Fruit fly (Drosophila melanogaster) whole organism, wandering third instar larva: Measurements from ENCODE around the gene RpL40.

Source experiments
- Abd-B ChIP-seq: fragments of >200 bp; optimal IDR thresholded peaks from 2 replicates; lab custom pipeline; 2017; ENCODE audit warnings: missing biosample characterization, missing genetic modification characterization
- CG32264 ChIP-seq: fragments of 200-800 bp; sonication (Bioruptor generic); optimal IDR thresholded peaks from 2 replicates; lab custom pipeline; 2016; ENCODE audit warnings: missing biosample characterization, missing genetic modification characterization
- CG9705 ChIP-seq: fragments of 200-800 bp; sonication (Bioruptor generic); optimal IDR thresholded peaks from 2 replicates; lab custom pipeline; 2018; ENCODE audit warnings: missing biosample characterization, mild to moderate bottlenecking, missing genetic modification characterization
- CrebA ChIP-seq: fragments of 200-800 bp; sonication (Bioruptor generic); optimal IDR thresholded peaks from 2 replicates; lab custom pipeline; 2016; ENCODE audit warnings: missing biosample characterization, mild to moderate bottlenecking, missing genetic modification characterization, borderline replicate concordance
- Dfd ChIP-seq: fragments of >200 bp; optimal IDR thresholded peaks from 2 replicates; lab custom pipeline; 2017; ENCODE audit warnings: missing biosample characterization, missing genetic modification characterization
- Dif ChIP-seq: fragments of 200-275, 200-300 bp; sonication (Bioruptor generic); optimal IDR thresholded peaks from 2 replicates; lab custom pipeline; 2018; ENCODE audit warnings: missing biosample characterization, missing genetic modification characterization; ENCODE audit not compliant: partially characterized antibody
- GATAd ChIP-seq: sonication (Bioruptor generic); optimal IDR thresholded peaks from 2 replicates; lab custom pipeline; 2016; ENCODE audit warnings: missing biosample characterization, missing genetic modification characterization
- HLH106 ChIP-seq: fragments of 200-800 bp; optimal IDR thresholded peaks from 3 replicates; lab custom pipeline; 2019; ENCODE audit warnings: missing biosample characterization, mild to moderate bottlenecking, missing genetic modification characterization, moderate library complexity
- Hnf4 ChIP-seq: fragments of 200-800 bp; sonication (Bioruptor generic); optimal IDR thresholded peaks from 2 replicates; lab custom pipeline; 2016; ENCODE audit warnings: missing biosample characterization, mild to moderate bottlenecking, missing genetic modification characterization
- Hr78 ChIP-seq: fragments of >200 bp; optimal IDR thresholded peaks from 2 replicates; lab custom pipeline; 2017; ENCODE audit warnings: missing biosample characterization, missing genetic modification characterization
- Hr83 ChIP-seq: fragments of 200-300 bp; sonication (Bioruptor generic); optimal IDR thresholded peaks from 2 replicates; lab custom pipeline; 2016; ENCODE audit warnings: missing biosample characterization, mild to moderate bottlenecking, missing genetic modification characterization, moderate library complexity; ENCODE audit not compliant: poor library complexity, severe bottlenecking
- Jra ChIP-seq: sonication (Bioruptor generic); optimal IDR thresholded peaks from 2 replicates; lab custom pipeline; 2016; ENCODE audit warnings: missing biosample characterization, missing genetic modification characterization
- Mio ChIP-seq: sonication (Bioruptor generic); optimal IDR thresholded peaks from 2 replicates; lab custom pipeline; 2016; ENCODE audit warnings: missing biosample characterization, missing genetic modification characterization
- Myc ChIP-seq: fragments of >200 bp; optimal IDR thresholded peaks from 2 replicates; lab custom pipeline; 2017
- N ChIP-seq: fragments of >200 bp; optimal IDR thresholded peaks from 2 replicates; lab custom pipeline; 2018; ENCODE audit warnings: missing biosample characterization, missing external identifiers, missing genetic modification characterization
- OdsH ChIP-seq: fragments of 200-800 bp; sonication (Bioruptor generic); optimal IDR thresholded peaks from 2 replicates; lab custom pipeline; 2016; ENCODE audit warnings: missing biosample characterization, mild to moderate bottlenecking, missing genetic modification characterization
- Rel ChIP-seq, 2 experiments: fragments of 200-800 bp; sonication (Bioruptor generic) in 1 of 2; optimal IDR thresholded peaks; 2 replicates in 1 of 2; 3 replicates in 1 of 2; lab custom pipeline; 2016 to 2019; ENCODE audit warnings: mild to moderate bottlenecking in 2 of 2, missing biosample characterization in 2 of 2, missing genetic modification characterization in 2 of 2, moderate library complexity in 1 of 2
- Sp1 ChIP-seq: fragments of 200-800 bp; sonication (Bioruptor generic); optimal IDR thresholded peaks from 3 replicates; lab custom pipeline; 2019; ENCODE audit warnings: missing biosample characterization, mild to moderate bottlenecking, missing genetic modification characterization, moderate library complexity
- Vsx2 ChIP-seq: fragments of 200-300, 225-300 bp; sonication (Bioruptor generic); optimal IDR thresholded peaks from 2 replicates; lab custom pipeline; 2018; ENCODE audit warnings: missing biosample characterization, missing genetic modification characterization; ENCODE audit not compliant: partially characterized antibody
- br ChIP-seq: fragments of 200-800 bp; sonication (Bioruptor generic); optimal IDR thresholded peaks from 2 replicates; lab custom pipeline; 2016; ENCODE audit warnings: missing biosample characterization, missing genetic modification characterization
- brk ChIP-seq: fragments of 200-800 bp; sonication (Bioruptor generic); optimal IDR thresholded peaks from 2 replicates; lab custom pipeline; 2016; ENCODE audit warnings: missing biosample characterization, mild to moderate bottlenecking, missing genetic modification characterization
- dl ChIP-seq, 2 experiments: fragments of 175-275, 200-275 bp in 1 of 2; fragments of 200-275 bp in 1 of 2; sonication (Bioruptor generic); optimal IDR thresholded peaks; lab custom pipeline; 2018; ENCODE audit warnings: mild to moderate bottlenecking in 2 of 2, missing biosample characterization in 2 of 2, missing genetic modification characterization in 2 of 2, moderate library complexity in 2 of 2; ENCODE audit not compliant: partially characterized antibody in 2 of 2, insufficient read depth in 1 of 2
- dmrt93B ChIP-seq: fragments of 200-800 bp; sonication (Bioruptor generic); optimal IDR thresholded peaks from 2 replicates; lab custom pipeline; 2018; ENCODE audit warnings: missing biosample characterization, mild to moderate bottlenecking, missing genetic modification characterization
- dsf ChIP-seq: sonication (Bioruptor generic); optimal IDR thresholded peaks from 2 replicates; lab custom pipeline; 2016; ENCODE audit warnings: missing biosample characterization, missing genetic modification characterization, borderline replicate concordance
- ey ChIP-seq: fragments of 200-800 bp; sonication (Bioruptor generic); optimal IDR thresholded peaks from 2 replicates; lab custom pipeline; 2016; ENCODE audit warnings: missing biosample characterization, missing genetic modification characterization
- foxo ChIP-seq, 2 experiments: fragments of 200-800 bp; sonication (Bioruptor generic); optimal IDR thresholded peaks; 2 replicates in 1 of 2; 3 replicates in 1 of 2; lab custom pipeline; 2016 to 2017; ENCODE audit warnings: missing biosample characterization in 2 of 2, missing genetic modification characterization in 2 of 2
- fru ChIP-seq: fragments of 200-800 bp; sonication (Bioruptor generic); optimal IDR thresholded peaks from 3 replicates; lab custom pipeline; 2016; ENCODE audit warnings: missing biosample characterization, mild to moderate bottlenecking, missing genetic modification characterization
- h ChIP-seq: fragments of 200-800 bp; sonication (Bioruptor generic); optimal IDR thresholded peaks from 3 replicates; lab custom pipeline; 2016; ENCODE audit warnings: missing biosample characterization, mild to moderate bottlenecking, missing genetic modification characterization
- jim ChIP-seq: fragments of 175-275, 200-325 bp; sonication (Bioruptor generic); optimal IDR thresholded peaks from 2 replicates; lab custom pipeline; 2016; ENCODE audit warnings: missing biosample characterization, mild to moderate bottlenecking, missing genetic modification characterization
- lola ChIP-seq: fragments of >200 bp; optimal IDR thresholded peaks from 2 replicates; lab custom pipeline; 2017; ENCODE audit warnings: missing biosample characterization, missing genetic modification characterization
- pan ChIP-seq: fragments of >200 bp; optimal IDR thresholded peaks from 2 replicates; lab custom pipeline; 2017
- psq ChIP-seq: fragments of 200-800 bp; sonication (Bioruptor generic); optimal IDR thresholded peaks from 3 replicates; lab custom pipeline; 2017; ENCODE audit warnings: missing biosample characterization, mild to moderate bottlenecking, missing genetic modification characterization, moderate library complexity
- rgr ChIP-seq: fragments of 200-800 bp; sonication (Bioruptor generic); optimal IDR thresholded peaks from 3 replicates; lab custom pipeline; 2016; ENCODE audit warnings: missing biosample characterization, mild to moderate bottlenecking, missing genetic modification characterization
- sage ChIP-seq: fragments of 200-800 bp; sonication (Bioruptor generic); optimal IDR thresholded peaks from 2 replicates; lab custom pipeline; 2016; ENCODE audit warnings: missing biosample characterization, mild to moderate bottlenecking, missing genetic modification characterization
- sv ChIP-seq: fragments of 200-800 bp; sonication (Bioruptor generic); optimal IDR thresholded peaks from 3 replicates; lab custom pipeline; 2016; ENCODE audit warnings: missing biosample characterization, missing genetic modification characterization
- tai ChIP-seq: sonication (Bioruptor generic); optimal IDR thresholded peaks from 2 replicates; lab custom pipeline; 2016; ENCODE audit warnings: missing biosample characterization, missing genetic modification characterization
- usp ChIP-seq: fragments of >200 bp; optimal IDR thresholded peaks from 2 replicates; lab custom pipeline; 2017; ENCODE audit warnings: missing biosample characterization, missing genetic modification characterization
- woc ChIP-seq: sonication (Bioruptor generic); optimal IDR thresholded peaks from 2 replicates; lab custom pipeline; 2016; ENCODE audit warnings: missing biosample characterization, mild to moderate bottlenecking, missing genetic modification characterization

The RpL40 gene

dm6 chr2L:4218820-4219219, 8.7 kb upstream of the RpL40 start:
- TF ChIP-seq Rel (GFP tag; optimal IDR thresholded peaks at IDR 0.05; lab: Kevin White, UChicago) = no peak
- no peak for TF ChIP-seq Rel (tag; optimal IDR thresholded peaks at IDR 0.05; lab: Kevin White, UChicago)
- TF ChIP-seq CG32264 (GFP tag; lab: Kevin White, UChicago) = no peak
- TF ChIP-seq HLH106 = no peak
- TF ChIP-seq sv (GFP tag; lab: Kevin White, UChicago) = no peak
- TF ChIP-seq Dif (GFP tag; lab: Kevin White, UChicago) = no peak
- TF ChIP-seq CG9705 (GFP tag; lab: Kevin White, UChicago) = no peak
- no peak for TF ChIP-seq fru
- TF ChIP-seq N (GFP tag; lab: Kevin White, UChicago) = no peak
- no peak for TF ChIP-seq usp
- no peak for TF ChIP-seq GATAd (GFP tag; lab: Kevin White, UChicago)
- no peak for TF ChIP-seq dmrt93B
- no peak for TF ChIP-seq Abd-B
- no peak for TF ChIP-seq ey (GFP tag; lab: Kevin White, UChicago)
- no peak for TF ChIP-seq Hr83 (GFP tag; lab: Kevin White, UChicago)
- no peak for TF ChIP-seq CrebA
- no peak for TF ChIP-seq brk

- TF ChIP-seq woc (GFP tag; lab: Kevin White, UChicago) = no peak
- peak; percentile 17 to 36 for TF ChIP-seq dl (GFP tag; optimal IDR thresholded peaks at IDR 0.05; lab: Kevin White, UChicago; ENCODE audit: insufficient read depth in 1 of 2, partially characterized antibody in 2 of 2)
- TF ChIP-seq Dif (GFP tag; lab: Kevin White, UChicago) = peak; percentile 81
- peak; percentile 77 for TF ChIP-seq Vsx2 (GFP tag; lab: Kevin White, UChicago)
- TF ChIP-seq Sp1 = peak; percentile 2
- TF ChIP-seq dsf (GFP tag; lab: Kevin White, UChicago) = no peak
- no peak for TF ChIP-seq tai
- TF ChIP-seq N (GFP tag; lab: Kevin White, UChicago) = no peak
- TF ChIP-seq Hr83 (GFP tag; lab: Kevin White, UChicago) = peak; percentile 1
- peak; percentile 5 for TF ChIP-seq Hnf4 (GFP tag; lab: Kevin White, UChicago)
Observed at dm6 chr2L:4221354-4222001, 6.0 kb upstream of the RpL40 start, which contains the start of gene ft. TSS of gene ft (minus strand) at chr2L:4221796.

dm6 chr2L:4222002-4222920, 5.2 kb upstream of the RpL40 start:
- TF ChIP-seq dmrt93B = peak; percentile 85
- TF ChIP-seq tai = no peak
- peak; percentile 65 for TF ChIP-seq br (GFP tag; lab: Kevin White, UChicago)
- no peak for TF ChIP-seq Dfd (GFP tag; lab: Kevin White, UChicago)
- TF ChIP-seq dsf (GFP tag; lab: Kevin White, UChicago) = no peak
- TF ChIP-seq psq (GFP tag; lab: Kevin White, UChicago) = peak; percentile 33
- peak; percentile 65 for TF ChIP-seq woc (GFP tag; lab: Kevin White, UChicago)
- TF ChIP-seq jim (GFP tag; lab: Kevin White, UChicago) = no peak
- no peak for TF ChIP-seq N (GFP tag; lab: Kevin White, UChicago)
- TF ChIP-seq Myc (lab: Kevin White, UChicago) = no peak
- no peak for TF ChIP-seq Hr78 (GFP tag; lab: Kevin White, UChicago)
- no peak for TF ChIP-seq Abd-B
- TF ChIP-seq ey (GFP tag; lab: Kevin White, UChicago) = peak; percentile 87
- no peak for TF ChIP-seq pan (lab: Kevin White, UChicago)
- no peak for TF ChIP-seq Jra (GFP tag; lab: Kevin White, UChicago)
- peak; percentile 57 for TF ChIP-seq Sp1
- TF ChIP-seq CG32264 (GFP tag; lab: Kevin White, UChicago) = no peak
- TF ChIP-seq Dif (GFP tag; lab: Kevin White, UChicago) = peak; percentile 72
- TF ChIP-seq sv (GFP tag; lab: Kevin White, UChicago) = no peak
- TF ChIP-seq h (GFP tag; lab: Kevin White, UChicago) = peak; percentile 73
- no peak for TF ChIP-seq Hr83 (GFP tag; lab: Kevin White, UChicago)
- TF ChIP-seq sage (GFP tag; lab: Kevin White, UChicago) = peak; percentile 3
- no peak for TF ChIP-seq CrebA
- TF ChIP-seq rgr = peak; percentile 63
- TF ChIP-seq foxo (GFP tag; optimal IDR thresholded peaks at IDR 0.05; lab: Kevin White, UChicago) = peak in 1 of 2 experiments; percentile 63
- TF ChIP-seq GATAd (GFP tag; lab: Kevin White, UChicago) = no peak
- no peak for TF ChIP-seq brk
- peak; percentile 84 for TF ChIP-seq HLH106
- peak; percentile 79 for TF ChIP-seq OdsH (GFP tag; lab: Kevin White, UChicago)
- TF ChIP-seq Hnf4 (GFP tag; lab: Kevin White, UChicago) = no peak
- peak; percentile 32 for TF ChIP-seq CG9705 (GFP tag; lab: Kevin White, UChicago)
- peak; percentile 43 to 75 for TF ChIP-seq dl (GFP tag; optimal IDR thresholded peaks at IDR 0.05; lab: Kevin White, UChicago; ENCODE audit: insufficient read depth in 1 of 2, partially characterized antibody in 2 of 2)
- no peak for TF ChIP-seq Mio
- peak; percentile 89 for TF ChIP-seq fru
- no peak for TF ChIP-seq Rel (GFP tag; optimal IDR thresholded peaks at IDR 0.05; lab: Kevin White, UChicago)
- no peak for TF ChIP-seq Rel (tag; optimal IDR thresholded peaks at IDR 0.05; lab: Kevin White, UChicago)
- no peak for TF ChIP-seq lola (GFP tag; lab: Kevin White, UChicago)
